Worm (Caenorhabditis elegans) whole organism, young adult: ENCODE data around the gene oac-22.

ENCODE experiments used
- C06A6.2 ChIP-seq: fragments of 200-800 bp; sonication (Bioruptor generic); conservative IDR thresholded peaks from 2 replicates; pipeline ENCODE4 v1.3.6; 2022; ENCODE audit warnings: missing genetic modification characterization, missing compliant biosample characterization
- D2030.7 ChIP-seq: fragments of 200-800 bp; sonication (Bioruptor generic); IDR thresholded peaks from 2 replicates; pipeline ENCODE4 v1.3.6; 2022; ENCODE audit warnings: missing genetic modification reagents, missing genetic modification characterization, missing compliant biosample characterization
- F23B12.7 ChIP-seq: sonication (generic microtip); optimal IDR thresholded peaks from 2 replicates; lab custom pipeline; 2017; ENCODE audit warnings: missing genetic modification characterization, mild to moderate bottlenecking, missing compliant biosample characterization, antibody characterized with exemption, moderate library complexity; ENCODE audit not compliant: insufficient read depth
- F49E8.2 ChIP-seq: sonication (generic microtip); optimal IDR thresholded peaks from 3 replicates; lab custom pipeline; 2017; ENCODE audit warnings: missing genetic modification characterization, mild to moderate bottlenecking, missing compliant biosample characterization, antibody characterized with exemption, moderate library complexity; ENCODE audit not compliant: insufficient read depth
- K11D2.4 ChIP-seq: fragments of 200-800 bp; sonication (Bioruptor generic); IDR thresholded peaks from 2 replicates; pipeline ENCODE4 v1.3.6; 2022; ENCODE audit warnings: missing genetic modification reagents, missing genetic modification characterization, missing compliant biosample characterization
- K12H6.12 ChIP-seq: fragments of 200-800 bp; sonication (Bioruptor generic); optimal IDR thresholded peaks from 2 replicates; lab custom pipeline; 2018; ENCODE audit warnings: mild to moderate bottlenecking, missing genetic modification characterization, missing compliant biosample characterization
- T26A5.8 ChIP-seq: sonication (generic microtip); optimal IDR thresholded peaks from 2 replicates; lab custom pipeline; 2016; ENCODE audit warnings: missing genetic modification characterization, missing compliant biosample characterization
- Y56A3A.18 ChIP-seq: fragments of 200-800 bp; sonication (Bioruptor generic); IDR thresholded peaks from 2 replicates; pipeline ENCODE4 v1.3.6; 2022; ENCODE audit warnings: missing genetic modification reagents, missing genetic modification characterization, missing compliant biosample characterization
- Y95B8A.8 ChIP-seq: fragments of 200-800 bp; sonication (Bioruptor generic); IDR thresholded peaks from 2 replicates; pipeline ENCODE4 v1.3.6; 2022; ENCODE audit warnings: missing genetic modification reagents, missing genetic modification characterization, missing compliant biosample characterization
- attf-3 ChIP-seq: fragments of 200-800 bp; sonication (Bioruptor generic); conservative IDR thresholded peaks from 2 replicates; pipeline ENCODE4 v1.3.6; 2022; ENCODE audit warnings: missing genetic modification reagents, missing genetic modification characterization, missing compliant biosample characterization
- attf-5 ChIP-seq: fragments of 200-800 bp; sonication (Bioruptor generic); optimal IDR thresholded peaks from 2 replicates; lab custom pipeline; 2018; ENCODE audit warnings: mild to moderate bottlenecking, missing genetic modification characterization, missing compliant biosample characterization
- attf-6 ChIP-seq: fragments of 200-800 bp; sonication (Bioruptor generic); IDR thresholded peaks from 2 replicates; pipeline ENCODE4 v1.3.6; 2022; ENCODE audit warnings: missing genetic modification reagents, missing genetic modification characterization, missing compliant biosample characterization
- bed-1 ChIP-seq: fragments of 200-800 bp; sonication (Bioruptor generic); IDR thresholded peaks from 2 replicates; pipeline ENCODE4 v1.3.6; 2022; ENCODE audit warnings: missing genetic modification reagents, missing genetic modification characterization, missing compliant biosample characterization
- ceh-40 ChIP-seq: fragments of 200-800 bp; sonication (Bioruptor generic); IDR thresholded peaks from 2 replicates; pipeline ENCODE4 v1.3.6; 2022; ENCODE audit warnings: missing genetic modification characterization, missing compliant biosample characterization
- ceh-58 ChIP-seq: fragments of 200-800 bp; sonication (Bioruptor generic); IDR thresholded peaks from 2 replicates; pipeline ENCODE4 v1.3.6; 2022; ENCODE audit warnings: missing genetic modification characterization, missing compliant biosample characterization
- ceh-79 ChIP-seq: sonication (generic microtip); optimal IDR thresholded peaks from 2 replicates; lab custom pipeline; 2017; ENCODE audit warnings: mild to moderate bottlenecking, missing genetic modification characterization, missing compliant biosample characterization
- die-1 ChIP-seq: sonication (generic microtip); optimal IDR thresholded peaks from 2 replicates; lab custom pipeline; 2016; ENCODE audit warnings: missing genotype, mild to moderate bottlenecking, missing genetic modification characterization, missing compliant biosample characterization
- dpl-1 ChIP-seq: fragments of 150-350 bp; optimal IDR thresholded peaks from 2 replicates; lab custom pipeline; 2014; ENCODE audit warnings: missing biosample characterization, missing genetic modification reagents, missing genetic modification characterization
- egl-18 ChIP-seq: fragments of 200-800 bp; sonication (Bioruptor generic); IDR thresholded peaks from 2 replicates; pipeline ENCODE4 v1.3.6; 2022; ENCODE audit warnings: missing genetic modification reagents, missing genetic modification characterization, missing compliant biosample characterization
- egrh-3 ChIP-seq: fragments of 200-800 bp; sonication (Bioruptor generic); IDR thresholded peaks from 2 replicates; pipeline ENCODE4 v1.3.6; 2022; ENCODE audit warnings: missing genetic modification reagents, missing genetic modification characterization, missing compliant biosample characterization
- ekl-4 ChIP-seq: fragments of 200-800 bp; sonication (Bioruptor generic); IDR thresholded peaks from 2 replicates; pipeline ENCODE4 v1.3.6; 2022; ENCODE audit warnings: missing genetic modification reagents, missing genetic modification characterization, missing compliant biosample characterization
- ets-4 ChIP-seq: fragments of 200-800 bp; sonication (Bioruptor generic); optimal IDR thresholded peaks from 2 replicates; lab custom pipeline; 2018; ENCODE audit warnings: mild to moderate bottlenecking, missing genetic modification characterization, missing compliant biosample characterization
- fkh-3 ChIP-seq: sonication (generic microtip); optimal IDR thresholded peaks from 2 replicates; lab custom pipeline; 2016; ENCODE audit warnings: mild to moderate bottlenecking, missing genetic modification characterization, missing compliant biosample characterization
- him-1 ChIP-seq: sonication (generic microtip); optimal IDR thresholded peaks from 2 replicates; lab custom pipeline; 2016; ENCODE audit warnings: missing genotype, missing genetic modification reagents, missing genetic modification characterization, missing compliant biosample characterization
- hlh-26 ChIP-seq: fragments of 200-800 bp; sonication (Bioruptor generic); conservative IDR thresholded peaks from 2 replicates; pipeline ENCODE4 v1.3.6; 2022; ENCODE audit warnings: missing genetic modification reagents, missing genetic modification characterization, missing compliant biosample characterization
- hmg-1.2 ChIP-seq: fragments of 200-800 bp; sonication (Bioruptor generic); IDR thresholded peaks from 2 replicates; pipeline ENCODE4 v1.3.6; 2022; ENCODE audit warnings: missing genetic modification reagents, missing genetic modification characterization, missing compliant biosample characterization
- let-607 ChIP-seq, 2 experiments: fragments of 200-800 bp in 1 of 2; sonication (Bioruptor generic) in 1 of 2; sonication (generic microtip) in 1 of 2; optimal IDR thresholded peaks; 2 replicates each; lab custom pipeline; 2016 to 2018; ENCODE audit warnings: mild to moderate bottlenecking in 2 of 2, missing compliant biosample characterization in 2 of 2, missing genetic modification characterization in 2 of 2, moderate library complexity in 2 of 2, missing genotype in 1 of 2
- lin-54 ChIP-seq: fragments of 200-800 bp; sonication (Bioruptor generic); optimal IDR thresholded peaks from 2 replicates; lab custom pipeline; 2018; ENCODE audit warnings: mild to moderate bottlenecking, missing genetic modification characterization, missing compliant biosample characterization
- lir-1 ChIP-seq: fragments of 200-800 bp; sonication (Bioruptor generic); conservative IDR thresholded peaks from 2 replicates; pipeline ENCODE4 v1.3.6; 2022; ENCODE audit warnings: missing genetic modification reagents, missing genetic modification characterization, missing compliant biosample characterization
- lsl-1 ChIP-seq: fragments of 200-800 bp; sonication (Bioruptor generic); optimal IDR thresholded peaks from 2 replicates; lab custom pipeline; 2018; ENCODE audit warnings: mild to moderate bottlenecking, missing genetic modification characterization, moderate library complexity, missing compliant biosample characterization
- madf-10 ChIP-seq: sonication (generic microtip); optimal IDR thresholded peaks from 2 replicates; lab custom pipeline; 2016; ENCODE audit warnings: mild to moderate bottlenecking, missing genetic modification characterization, missing compliant biosample characterization
- madf-8 ChIP-seq: fragments of 200-800 bp; sonication (Bioruptor generic); conservative IDR thresholded peaks from 2 replicates; pipeline ENCODE4 v1.3.6; 2022; ENCODE audit warnings: missing genetic modification reagents, missing genetic modification characterization, missing compliant biosample characterization
- nhr-27 ChIP-seq: fragments of 200-800 bp; sonication (Bioruptor generic); optimal IDR thresholded peaks from 2 replicates; lab custom pipeline; 2018; ENCODE audit warnings: mild to moderate bottlenecking, missing genetic modification characterization, moderate library complexity, missing compliant biosample characterization
- nhr-80 ChIP-seq: sonication (generic microtip); optimal IDR thresholded peaks from 2 replicates; lab custom pipeline; 2016; ENCODE audit warnings: missing genetic modification characterization, missing compliant biosample characterization
- rec-8 ChIP-seq, 2 experiments: sonication (generic microtip); optimal IDR thresholded peaks; 2 replicates each; lab custom pipeline; 2016; ENCODE audit warnings: mild to moderate bottlenecking in 2 of 2, missing genetic modification characterization in 2 of 2, missing genetic modification reagents in 2 of 2, missing genotype in 2 of 2, missing biosample characterization in 1 of 2, missing compliant biosample characterization in 1 of 2, moderate library complexity in 1 of 2
- sea-2 ChIP-seq: fragments of 200-800 bp; sonication (Bioruptor generic); IDR thresholded peaks from 2 replicates; pipeline ENCODE4 v1.3.6; 2022; ENCODE audit warnings: missing genetic modification characterization, missing compliant biosample characterization
- snpc-1.3 ChIP-seq: sonication (generic microtip); optimal IDR thresholded peaks from 2 replicates; lab custom pipeline; 2017; ENCODE audit warnings: missing genetic modification characterization, mild to moderate bottlenecking, missing compliant biosample characterization, antibody characterized with exemption, moderate library complexity, missing genotype, missing genetic modification reagents; ENCODE audit not compliant: insufficient read depth
- snpc-4 ChIP-seq, 5 experiments: fragments of 150-350 bp in 1 of 5; sonication (generic microtip) in 4 of 5; optimal IDR thresholded peaks; 2 replicates each; lab custom pipeline; 2014 to 2018; ENCODE audit warnings: missing genetic modification characterization in 5 of 5, missing biosample characterization in 3 of 5, antibody characterized with exemption in 2 of 5, mild to moderate bottlenecking in 2 of 5, missing compliant biosample characterization in 2 of 5, missing genotype in 2 of 5, moderate library complexity in 2 of 5, missing genetic modification reagents in 1 of 5
- tbp1 ChIP-seq: fragments of 200-800 bp; sonication (Bioruptor generic); optimal IDR thresholded peaks from 2 replicates; lab custom pipeline; 2018; ENCODE audit warnings: mild to moderate bottlenecking, missing genetic modification characterization, missing compliant biosample characterization
- tlf-1 ChIP-seq: fragments of 200-800 bp; sonication (Bioruptor generic); optimal IDR thresholded peaks from 2 replicates; lab custom pipeline; 2018; ENCODE audit warnings: mild to moderate bottlenecking, missing genetic modification characterization, missing compliant biosample characterization
- unc-62 ChIP-seq: fragments of 150-350 bp; optimal IDR thresholded peaks from 2 replicates; lab custom pipeline; 2014; ENCODE audit warnings: missing biosample characterization, missing genetic modification reagents, missing genetic modification characterization
- ztf-18 ChIP-seq: sonication (generic microtip); optimal IDR thresholded peaks from 2 replicates; lab custom pipeline; 2016; ENCODE audit warnings: missing genotype, mild to moderate bottlenecking, missing genetic modification characterization, missing compliant biosample characterization
- ztf-26 ChIP-seq: sonication (generic microtip); optimal IDR thresholded peaks from 2 replicates; lab custom pipeline; 2017; ENCODE audit warnings: missing genetic modification characterization, missing compliant biosample characterization
- ztf-28 ChIP-seq: fragments of 200-800 bp; sonication (Bioruptor generic); IDR thresholded peaks from 2 replicates; pipeline ENCODE4 v1.3.6; 2022; ENCODE audit warnings: missing genetic modification reagents, missing genetic modification characterization, missing compliant biosample characterization

Gene oac-22

DNA sequence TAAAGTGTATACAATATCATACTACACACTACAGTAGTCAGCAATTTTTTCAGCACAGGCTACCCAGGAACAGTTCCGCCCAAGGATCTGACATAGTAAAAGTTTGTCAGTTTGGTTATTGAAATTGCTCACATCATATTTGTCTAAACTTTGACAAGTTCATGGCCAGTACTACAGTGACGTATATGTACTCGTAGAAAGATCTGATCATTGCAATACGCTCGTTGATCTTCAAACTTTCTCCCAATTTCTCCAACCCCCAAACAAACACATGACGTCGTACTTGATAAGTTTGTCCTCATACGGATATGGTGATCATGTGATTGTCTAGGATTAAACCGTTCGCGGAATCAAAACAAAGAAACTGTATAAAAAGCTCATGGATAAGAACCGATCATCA, 9.3 kb downstream of the oac-22 start, which contains the start of gene dct-8 (continued):
- TF ChIP-seq snpc-1.3 (tag; lab: Kevin White, UChicago), result no peak

DNA sequence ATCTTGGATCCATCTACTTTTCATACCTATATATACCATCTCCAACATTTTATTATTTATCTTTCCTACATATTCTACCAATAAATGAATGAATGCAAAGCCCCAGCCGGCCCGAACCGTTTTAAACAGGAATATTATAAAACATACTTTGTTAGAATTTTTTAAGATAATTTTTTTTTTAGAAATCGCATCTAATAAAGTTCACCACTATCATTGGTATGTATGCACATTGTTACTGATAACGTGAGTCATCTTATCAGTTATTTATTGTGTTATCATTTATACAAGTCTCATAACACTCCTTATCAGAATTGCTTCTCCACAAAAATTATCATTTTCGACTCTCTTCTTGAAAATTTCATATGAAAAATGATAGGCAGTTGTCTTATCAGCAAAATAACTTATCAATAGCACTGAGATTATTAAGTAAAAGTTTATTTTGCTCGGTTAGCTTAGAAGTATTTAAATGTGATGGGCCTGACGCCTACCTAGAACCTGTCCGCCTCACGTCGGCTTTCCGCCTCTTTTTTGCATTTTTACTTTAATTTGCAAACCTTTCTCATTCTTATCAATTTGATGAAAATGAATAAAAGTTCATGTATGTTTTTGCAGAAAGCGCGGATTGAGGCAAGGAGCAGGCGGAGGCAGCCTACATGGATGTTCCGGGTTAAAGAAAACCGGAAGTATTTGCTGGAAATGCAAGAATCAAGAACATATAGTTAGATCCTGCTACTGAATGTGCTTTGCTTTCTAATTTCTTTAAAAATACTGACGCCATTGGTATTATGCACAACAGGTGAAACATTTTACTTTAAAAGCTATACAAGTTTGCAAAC, 14.5 kb downstream of the oac-22 start, which contains the start of gene srz-62:
TSS of gene srz-62 (plus strand) at position 786 of the 836 bp plus-strand sequence.
- TF ChIP-seq ets-4 (GFP tag; lab: Kevin White, UChicago) (peak; percentile 89), ceh-40 (no peak), ztf-28 (GFP tag; lab: Robert Waterston, UW) (no peak), F49E8.2 (tag; lab: Kevin White, UChicago) (no peak), hmg-1.2 (GFP tag; lab: Robert Waterston, UW) (no peak), let-607 (tag; optimal IDR thresholded peaks at IDR 0.05; lab: Kevin White, UChicago) (peak in 1 of 2 experiments; percentile 48), ztf-26 (no peak), nhr-80 (tag; lab: Kevin White, UChicago) (peak; percentile 95), Y95B8A.8 (no peak), ekl-4 (GFP tag; lab: Robert Waterston, UW) (no peak), ceh-79 (no peak), F23B12.7 (tag; lab: Kevin White, UChicago) (no peak), sea-2 (GFP tag; lab: Robert Waterston, UW) (no peak), lsl-1 (GFP tag; lab: Kevin White, UChicago) (no peak), bed-1 (GFP tag; lab: Robert Waterston, UW) (no peak), ceh-58 (no peak), lin-54 (no peak), lir-1 (GFP tag; lab: Robert Waterston, UW) (no peak), snpc-1.3 (tag; lab: Kevin White, UChicago) (no peak), madf-8 (GFP tag; lab: Robert Waterston, UW) (no peak), egrh-3 (GFP tag; lab: Robert Waterston, UW) (no peak), him-1 (tag; lab: Kevin White, UChicago) (no peak), madf-10 (tag; lab: Kevin White, UChicago) (no peak), rec-8 (tag; optimal IDR thresholded peaks at IDR 0.05; lab: Kevin White, UChicago) (no peak), dpl-1 (GFP tag; lab: Kevin White, UChicago) (no peak), snpc-4 (GFP tag; optimal IDR thresholded peaks at IDR 0.05; lab: Kevin White, UChicago) (no peak), snpc-4 (tag; optimal IDR thresholded peaks at IDR 0.05; lab: Kevin White, UChicago) (no peak), egl-18 (GFP tag; lab: Robert Waterston, UW) (no peak), fkh-3 (no peak), Y56A3A.18 (GFP tag; lab: Robert Waterston, UW) (peak; percentile 44; the same call in 1 of the 2 replicates), die-1 (no peak), K11D2.4 (no peak), D2030.7 (GFP tag; lab: Robert Waterston, UW) (no peak), T26A5.8 (tag; lab: Kevin White, UChicago) (no peak), ztf-18 (tag; lab: Kevin White, UChicago) (no peak), attf-6 (GFP tag; lab: Robert Waterston, UW) (no peak), attf-5 (GFP tag; lab: Kevin White, UChicago) (no peak), tlf-1 (GFP tag; lab: Kevin White, UChicago) (peak; percentile 50), K12H6.12 (no peak), hlh-26 (GFP tag; lab: Robert Waterston, UW) (no peak), tbp1 (GFP tag; lab: Kevin White, UChicago) (peak; percentile 17), attf-3 (GFP tag; lab: Robert Waterston, UW) (no peak), nhr-27 (no peak), C06A6.2 (no peak), unc-62 (GFP tag; lab: Kevin White, UChicago) (peak; percentile 88)
